Fruit fly (Drosophila melanogaster): ENCODE results near the gene CG5641.

Gene CG5641

DNA sequence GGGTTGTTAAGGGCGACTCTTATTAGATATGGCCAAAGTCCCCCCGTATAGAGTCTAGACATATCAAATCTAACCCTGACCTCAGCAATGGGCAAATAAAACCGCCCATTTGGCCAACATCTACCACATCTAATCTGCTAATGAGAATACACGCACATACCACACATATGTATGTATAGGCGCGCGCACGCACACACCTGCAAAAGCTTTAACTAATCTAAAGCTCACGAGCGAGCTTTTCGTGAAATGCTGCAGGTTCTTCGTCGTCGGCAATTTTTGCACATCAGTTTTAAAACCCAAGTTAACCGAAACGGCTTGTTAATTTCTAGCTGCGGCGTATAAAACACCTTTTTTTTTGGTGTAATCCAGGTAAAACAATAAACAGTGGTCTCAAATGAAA is 14.7 kb upstream of the CG5641 start:
- peak; percentile 74 for TF ChIP-seq tj (GFP tag; optimal IDR thresholded peaks at IDR 0.05)
- TF ChIP-seq CG12768 (GFP tag; optimal IDR thresholded peaks at IDR 0.05), result no peak

dm6 chr3R:12442601-12443533 is 13.8 kb upstream of the CG5641 start:
- peak; percentile 37 for TF ChIP-seq toe (GFP tag; optimal IDR thresholded peaks at IDR 0.05)
- peak; percentile 47 for TF ChIP-seq Mnt (GFP tag; optimal IDR thresholded peaks at IDR 0.05)
- peak; percentile 78 for TF ChIP-seq CG7045 (GFP tag; optimal IDR thresholded peaks at IDR 0.05)
- TF ChIP-seq CG12768 (GFP tag; optimal IDR thresholded peaks at IDR 0.05), result no peak
- TF ChIP-seq bab1 (GFP tag; optimal IDR thresholded peaks at IDR 0.05), result peak; percentile 85
- no peak for TF ChIP-seq Crg-1 (GFP tag; optimal IDR thresholded peaks at IDR 0.05)
- peak; percentile 71 for TF ChIP-seq CG11617 (GFP tag; optimal IDR thresholded peaks at IDR 0.05)
- TF ChIP-seq kay (GFP tag; ENCODE audit: borderline replicate concordance), result peak; percentile 77
- TF ChIP-seq CG14711 (tag; optimal IDR thresholded peaks at IDR 0.05), result peak; percentile 81
- TF ChIP-seq CG7101 (tag; optimal IDR thresholded peaks at IDR 0.05), result peak; percentile 85
- peak; percentile 83 for TF ChIP-seq tj (GFP tag; optimal IDR thresholded peaks at IDR 0.05)
- TF ChIP-seq CG5204 (GFP tag; optimal IDR thresholded peaks at IDR 0.05), result no peak
- TF ChIP-seq CG33017 (tag; optimal IDR thresholded peaks at IDR 0.05), result peak; percentile 82
- TF ChIP-seq Clk (GFP tag; optimal IDR thresholded peaks at IDR 0.05), result no peak
- TF ChIP-seq Hr96 (GFP tag; optimal IDR thresholded peaks at IDR 0.05), result peak; percentile 65
- peak; percentile 59 for TF ChIP-seq ovo (GFP tag; optimal IDR thresholded peaks at IDR 0.05)
- TF ChIP-seq CG1620 (GFP tag; optimal IDR thresholded peaks at IDR 0.05), result peak; percentile 48
- peak; percentile 51 for TF ChIP-seq pad (GFP tag; optimal IDR thresholded peaks at IDR 0.05)

- TF ChIP-seq Crg-1 (GFP tag; optimal IDR thresholded peaks at IDR 0.05) (no peak), cic (GFP tag; optimal IDR thresholded peaks at IDR 0.05) (peak; percentile 58), CG1620 (GFP tag; optimal IDR thresholded peaks at IDR 0.05) (no peak), kay (GFP tag; ENCODE audit: borderline replicate concordance) (peak; percentile 53), CG5204 (GFP tag; optimal IDR thresholded peaks at IDR 0.05) (no peak), toe (GFP tag; optimal IDR thresholded peaks at IDR 0.05) (no peak), CG7045 (GFP tag; optimal IDR thresholded peaks at IDR 0.05) (no peak), Mnt (GFP tag; optimal IDR thresholded peaks at IDR 0.05) (peak; percentile 64), CG12768 (GFP tag; optimal IDR thresholded peaks at IDR 0.05) (peak; percentile 79), CG11617 (GFP tag; optimal IDR thresholded peaks at IDR 0.05) (no peak), CG33017 (tag; optimal IDR thresholded peaks at IDR 0.05) (peak; percentile 38), CG7101 (tag; optimal IDR thresholded peaks at IDR 0.05) (peak; percentile 45), bab1 (GFP tag; optimal IDR thresholded peaks at IDR 0.05) (peak; percentile 29), pad (GFP tag; optimal IDR thresholded peaks at IDR 0.05) (peak; percentile 6), CG14711 (tag; optimal IDR thresholded peaks at IDR 0.05) (no peak), ovo (GFP tag; optimal IDR thresholded peaks at IDR 0.05) (no peak), Clk (GFP tag; optimal IDR thresholded peaks at IDR 0.05) (no peak), cnc (optimal IDR thresholded peaks at IDR 0.05) (no peak), Hr96 (GFP tag; optimal IDR thresholded peaks at IDR 0.05) (no peak), tj (GFP tag; optimal IDR thresholded peaks at IDR 0.05) (peak; percentile 37)
These were observed 12.0 kb upstream of the CG5641 start for dm6 chr3R:12441008-12441606.

dm6 chr3R:12439401-12440143 is 10.5 kb upstream of the CG5641 start, which contains the start of gene Desat1:
Gene Desat1, plus strand, starts transcription at chr3R:12439600.
- TF ChIP-seq CG1620 (GFP tag; optimal IDR thresholded peaks at IDR 0.05), result no peak
- TF ChIP-seq Clk (GFP tag; optimal IDR thresholded peaks at IDR 0.05), result no peak
- no peak for TF ChIP-seq CG5204 (GFP tag; optimal IDR thresholded peaks at IDR 0.05)
- TF ChIP-seq cnc (optimal IDR thresholded peaks at IDR 0.05), result no peak
- no peak for TF ChIP-seq CG7045 (GFP tag; optimal IDR thresholded peaks at IDR 0.05)
- TF ChIP-seq CG12768 (GFP tag; optimal IDR thresholded peaks at IDR 0.05), result no peak
- no peak for TF ChIP-seq tj (GFP tag; optimal IDR thresholded peaks at IDR 0.05)
- no peak for TF ChIP-seq Hr96 (GFP tag; optimal IDR thresholded peaks at IDR 0.05)
- TF ChIP-seq Crg-1 (GFP tag; optimal IDR thresholded peaks at IDR 0.05), result peak; percentile 47
- peak; percentile 23 for TF ChIP-seq bab1 (GFP tag; optimal IDR thresholded peaks at IDR 0.05)
- peak; percentile 18 for TF ChIP-seq CG14711 (tag; optimal IDR thresholded peaks at IDR 0.05)
- TF ChIP-seq ovo (GFP tag; optimal IDR thresholded peaks at IDR 0.05), result no peak
- TF ChIP-seq Mnt (GFP tag; optimal IDR thresholded peaks at IDR 0.05), result peak; percentile 36
- peak; percentile 6 for TF ChIP-seq CG33017 (tag; optimal IDR thresholded peaks at IDR 0.05)
- peak; percentile 20 for TF ChIP-seq CG7101 (tag; optimal IDR thresholded peaks at IDR 0.05)
- TF ChIP-seq pad (GFP tag; optimal IDR thresholded peaks at IDR 0.05), result no peak
- TF ChIP-seq kay (GFP tag; ENCODE audit: borderline replicate concordance), result no peak
- no peak for TF ChIP-seq toe (GFP tag; optimal IDR thresholded peaks at IDR 0.05)
- TF ChIP-seq CG11617 (GFP tag; optimal IDR thresholded peaks at IDR 0.05), result peak; percentile 9
- no peak for TF ChIP-seq cic (GFP tag; optimal IDR thresholded peaks at IDR 0.05)

dm6 chr3R:12439039-12439400 is 9.9 kb upstream of the CG5641 start, which contains the start of the genes CG17207 and CG46427:
Gene CG17207, minus strand, starts transcription at chr3R:12439139.
Gene CG46427, minus strand, starts transcription at chr3R:12439139.
- TF ChIP-seq CG1620 (GFP tag; optimal IDR thresholded peaks at IDR 0.05) (no peak), tj (GFP tag; optimal IDR thresholded peaks at IDR 0.05) (no peak), bab1 (GFP tag; optimal IDR thresholded peaks at IDR 0.05) (no peak), CG5204 (GFP tag; optimal IDR thresholded peaks at IDR 0.05) (no peak)
